Fruit fly (Drosophila melanogaster) whole organism, embryonic: Measurements from ENCODE around the gene Eh.

Experiments
- CG10431 ChIP-seq: fragments of 200-800 bp; sonication (Bioruptor generic); optimal IDR thresholded peaks from 3 replicates; lab custom pipeline; 2018; ENCODE audit warnings: missing biosample characterization, mild to moderate bottlenecking, missing genetic modification characterization
- CG12942 ChIP-seq: fragments of 200-800 bp; sonication (Bioruptor generic); optimal IDR thresholded peaks from 3 replicates; lab custom pipeline; 2016; ENCODE audit warnings: missing biosample characterization, missing genetic modification characterization
- CG16815 ChIP-seq: fragments of 200-800 bp; sonication (Bioruptor generic); optimal IDR thresholded peaks from 3 replicates; lab custom pipeline; 2017; ENCODE audit warnings: missing biosample characterization, mild to moderate bottlenecking, missing genetic modification characterization
- CG2875 ChIP-seq: fragments of 200-800 bp; sonication (Bioruptor generic); optimal IDR thresholded peaks from 2 replicates; lab custom pipeline; 2017; ENCODE audit warnings: missing biosample characterization, mild to moderate bottlenecking, missing genetic modification characterization, missing genetic modification reagents
- NfI ChIP-seq: fragments of 200-800 bp; sonication (Bioruptor generic); optimal IDR thresholded peaks from 3 replicates; lab custom pipeline; 2018; ENCODE audit warnings: missing biosample characterization, mild to moderate bottlenecking, missing genetic modification characterization, moderate library complexity
- Ssrp ChIP-seq: fragments of 200-800 bp; sonication (Bioruptor generic); optimal IDR thresholded peaks from 2 replicates; lab custom pipeline; 2018; ENCODE audit warnings: missing biosample characterization, mild to moderate bottlenecking, missing genetic modification characterization, moderate library complexity
- ara ChIP-seq: fragments of 200-800 bp; sonication (Bioruptor generic); IDR thresholded peaks from 2 replicates; pipeline ENCODE4 v1.3.6; 2022; ENCODE audit warnings: missing biosample characterization, missing genetic modification characterization
- cad ChIP-seq: fragments of >200 bp; optimal IDR thresholded peaks from 2 replicates; lab custom pipeline; 2017; ENCODE audit warnings: missing biosample characterization, missing genetic modification characterization
- disco-r ChIP-seq: fragments of 200-800 bp; sonication (Bioruptor generic); optimal IDR thresholded peaks from 2 replicates; lab custom pipeline; 2016; ENCODE audit warnings: missing biosample characterization, missing genetic modification characterization
- en ChIP-seq: fragments of 200-800 bp; sonication (Bioruptor generic); optimal IDR thresholded peaks from 2 replicates; lab custom pipeline; 2016; ENCODE audit warnings: missing biosample characterization, missing genetic modification characterization
- sd ChIP-seq: fragments of 200-800 bp; sonication (Bioruptor generic); optimal IDR thresholded peaks from 3 replicates; lab custom pipeline; 2018; ENCODE audit warnings: missing biosample characterization, mild to moderate bottlenecking, missing genetic modification characterization, moderate library complexity
- sisA ChIP-seq: fragments of 200-800 bp; sonication (Bioruptor generic); IDR thresholded peaks from 2 replicates; pipeline ENCODE4 v1.3.6; 2022; ENCODE audit warnings: missing biosample characterization, missing genetic modification characterization
- sr ChIP-seq: fragments of 200-800 bp; sonication (Bioruptor generic); IDR thresholded peaks from 3 replicates; pipeline ENCODE4 v1.3.6; 2022; ENCODE audit warnings: missing biosample characterization, missing genetic modification characterization

- TF ChIP-seq sisA (GFP tag; lab: Robert Waterston, UW) (peak; percentile 76), sd (no peak), sr (0 out of 3 replicates have a peak, but pooled peaks have one; percentile 38), CG12942 (GFP tag; lab: Kevin White, UChicago) (peak; percentile 40), disco-r (GFP tag; lab: Kevin White, UChicago) (peak; percentile 17), CG10431 (peak; percentile 39), ara (GFP tag; lab: Robert Waterston, UW) (no peak), CG2875 (GFP tag; lab: Kevin White, UChicago) (peak; percentile 53), Ssrp (tag; lab: Kevin White, UChicago) (no peak), cad (GFP tag; lab: Kevin White, UChicago) (no peak), CG16815 (peak; percentile 14), NfI (GFP tag; lab: Kevin White, UChicago) (peak; percentile 67), en (GFP tag; lab: Kevin White, UChicago) (peak; percentile 33)
These were observed 46.2 kb downstream of the Eh start, which contains the start of gene Sur-8 for dm6 chr3R:17402434-17402833.
